Worm (Caenorhabditis elegans): ENCODE data around the gene F49H12.2.

Gene F49H12.2

ce11 chrX:2044541-2045168 is 40.4 kb upstream of the F49H12.2 start:
- TF ChIP-seq egl-5 (tag; optimal IDR thresholded peaks at IDR 0.05) (no peak), nhr-23 (tag; optimal IDR thresholded peaks at IDR 0.05) (no peak), R02D3.7 (tag; optimal IDR thresholded peaks at IDR 0.05) (no peak), snpc-4 (tag; optimal IDR thresholded peaks at IDR 0.05) (no peak), nhr-237 (tag; optimal IDR thresholded peaks at IDR 0.05) (no peak), jun-1 (tag; optimal IDR thresholded peaks at IDR 0.05) (no peak), ceh-9 (tag; optimal IDR thresholded peaks at IDR 0.05) (no peak), ama-1 (optimal IDR thresholded peaks at IDR 0.05) (no peak), hmg-11 (tag; optimal IDR thresholded peaks at IDR 0.05) (no peak), nhr-67 (tag; optimal IDR thresholded peaks at IDR 0.05) (no peak), ceh-16 (tag; optimal IDR thresholded peaks at IDR 0.05) (no peak), zag-1 (tag; optimal IDR thresholded peaks at IDR 0.05) (no peak), pqm-1 (tag; optimal IDR thresholded peaks at IDR 0.05) (no peak), mml-1 (tag; optimal IDR thresholded peaks at IDR 0.05) (no peak), nhr-25 (tag; optimal IDR thresholded peaks at IDR 0.05) (no peak), skn-1 (tag; optimal IDR thresholded peaks at IDR 0.05) (no peak), ceh-82 (tag; optimal IDR thresholded peaks at IDR 0.05) (no peak), eor-1 (tag; optimal IDR thresholded peaks at IDR 0.05) (no peak), mdl-1 (tag; optimal IDR thresholded peaks at IDR 0.05) (no peak), elt-2 (tag; optimal IDR thresholded peaks at IDR 0.05) (no peak)

- TF ChIP-seq fos-1 (tag; optimal IDR thresholded peaks at IDR 0.05) (no peak), R02D3.7 (tag; optimal IDR thresholded peaks at IDR 0.05) (no peak), aly-2 (tag; optimal IDR thresholded peaks at IDR 0.05) (no peak), fkh-10 (GFP tag; optimal IDR thresholded peaks at IDR 0.05) (no peak), ceh-16 (tag; optimal IDR thresholded peaks at IDR 0.05) (no peak), unc-39 (tag; optimal IDR thresholded peaks at IDR 0.05) (no peak), nhr-77 (tag; optimal IDR thresholded peaks at IDR 0.05) (no peak), elt-2 (tag; optimal IDR thresholded peaks at IDR 0.05) (no peak), lin-39 (tag; optimal IDR thresholded peaks at IDR 0.05) (no peak), egl-5 (tag; optimal IDR thresholded peaks at IDR 0.05) (no peak), skn-1 (tag; optimal IDR thresholded peaks at IDR 0.05) (no peak), eor-1 (tag; optimal IDR thresholded peaks at IDR 0.05) (no peak), ama-1 (optimal IDR thresholded peaks at IDR 0.05) (no peak)
Measured at ce11 chrX:2045603-2046002, 39.5 kb upstream of the F49H12.2 start.

DNA sequence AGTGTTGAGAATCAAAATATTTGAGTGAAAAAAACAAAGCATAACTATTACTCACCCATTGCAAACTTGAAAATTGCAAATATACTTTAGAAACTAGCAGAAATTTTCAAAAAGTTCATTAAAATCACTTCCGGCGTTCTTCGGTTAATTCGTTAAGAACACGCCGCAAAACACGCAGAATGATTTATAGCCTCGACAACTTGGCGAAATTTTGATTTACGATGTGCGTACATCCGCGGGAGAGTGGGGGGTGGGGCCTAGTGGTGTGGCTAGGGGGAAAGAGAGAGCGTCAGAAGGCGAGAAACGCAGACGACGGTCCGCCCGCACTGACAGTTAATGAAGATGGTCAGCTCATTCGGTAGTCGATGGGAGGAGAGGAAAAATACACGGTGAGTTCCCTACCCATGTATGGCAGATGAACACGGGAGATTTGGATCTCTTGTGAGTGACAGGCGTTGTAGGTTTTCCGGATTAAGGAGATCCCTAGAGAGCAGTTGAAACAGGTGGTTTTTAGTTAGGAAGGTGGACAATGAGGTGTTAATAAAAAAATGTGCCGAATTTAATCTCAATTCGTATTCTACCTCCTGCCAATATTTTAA is 38.9 kb upstream of the F49H12.2 start, which contains the start of gene igcm-4:
Gene igcm-4, minus strand, starts transcription at position 237 of the 599 bp plus-strand sequence.
- no peak for TF ChIP-seq elt-1 (tag; optimal IDR thresholded peaks at IDR 0.05)
- TF ChIP-seq lin-39 (tag; optimal IDR thresholded peaks at IDR 0.05) = peak; percentile 14

- TF ChIP-seq pqm-1 (tag; optimal IDR thresholded peaks at IDR 0.05) = no peak
- TF ChIP-seq nhr-43 (tag; optimal IDR thresholded peaks at IDR 0.05; ENCODE audit: poor library complexity, severe bottlenecking) = no peak
- TF ChIP-seq mml-1 (tag; optimal IDR thresholded peaks at IDR 0.05) = no peak
- no peak for TF ChIP-seq nhr-11 (tag; optimal IDR thresholded peaks at IDR 0.05)
- no peak for TF ChIP-seq elt-1 (tag; optimal IDR thresholded peaks at IDR 0.05)
- TF ChIP-seq lin-39 (tag; optimal IDR thresholded peaks at IDR 0.05) = no peak
- no peak for TF ChIP-seq zag-1 (tag; optimal IDR thresholded peaks at IDR 0.05)
- TF ChIP-seq unc-62 (GFP tag; optimal IDR thresholded peaks at IDR 0.05) = no peak
- TF ChIP-seq lsy-12 (tag; optimal IDR thresholded peaks at IDR 0.05) = no peak
- no peak for TF ChIP-seq egl-27 (tag; optimal IDR thresholded peaks at IDR 0.05)
- no peak for TF ChIP-seq aly-2 (tag; optimal IDR thresholded peaks at IDR 0.05)
- no peak for TF ChIP-seq nhr-77 (tag; optimal IDR thresholded peaks at IDR 0.05)
- no peak for TF ChIP-seq egl-5 (tag; optimal IDR thresholded peaks at IDR 0.05)
- no peak for TF ChIP-seq nhr-25 (tag; optimal IDR thresholded peaks at IDR 0.05)
- TF ChIP-seq eor-1 (tag; optimal IDR thresholded peaks at IDR 0.05) = no peak
- no peak for TF ChIP-seq nhr-12 (tag; optimal IDR thresholded peaks at IDR 0.05)
- no peak for TF ChIP-seq ZK546.5 (tag; optimal IDR thresholded peaks at IDR 0.05)
Measured at ce11 chrX:2047208-2047946, 37.7 kb upstream of the F49H12.2 start.
